Worm (Caenorhabditis elegans) whole organism, late embryonic: ENCODE measurements around the gene ZC8.6.

Experiments used
- C08G9.2 ChIP-seq: sonication (generic microtip); optimal IDR thresholded peaks from 2 replicates; lab custom pipeline; 2016; ENCODE audit warnings: mild to moderate bottlenecking, missing genetic modification characterization, moderate library complexity, missing compliant biosample characterization
- K09A11.1 ChIP-seq: sonication (generic microtip); optimal IDR thresholded peaks from 2 replicates; lab custom pipeline; 2017; ENCODE audit warnings: antibody characterized with exemption, mild to moderate bottlenecking, missing genetic modification characterization, missing compliant biosample characterization; ENCODE audit not compliant: insufficient read depth
- ahr-1 ChIP-seq: sonication (generic microtip); optimal IDR thresholded peaks from 2 replicates; lab custom pipeline; 2016; ENCODE audit warnings: missing genetic modification characterization, missing compliant biosample characterization
- ceh-14 ChIP-seq: sonication (generic microtip); optimal IDR thresholded peaks from 2 replicates; lab custom pipeline; 2016; ENCODE audit warnings: missing genotype, missing genetic modification characterization, missing compliant biosample characterization
- ceh-18 ChIP-seq: sonication (generic microtip); optimal IDR thresholded peaks from 2 replicates; lab custom pipeline; 2016; ENCODE audit warnings: missing genetic modification characterization, missing compliant biosample characterization
- ceh-2 ChIP-seq: sonication (generic microtip); optimal IDR thresholded peaks from 2 replicates; lab custom pipeline; 2016; ENCODE audit warnings: missing genotype, missing genetic modification characterization, missing compliant biosample characterization
- ceh-30 ChIP-seq: fragments of 150-350 bp; optimal IDR thresholded peaks from 2 replicates; lab custom pipeline; 2014; ENCODE audit warnings: missing biosample characterization, missing genetic modification characterization
- ceh-31 ChIP-seq: sonication (generic microtip); optimal IDR thresholded peaks from 2 replicates; lab custom pipeline; 2016; ENCODE audit warnings: missing genetic modification characterization, missing compliant biosample characterization
- ceh-34 ChIP-seq: sonication (generic microtip); optimal IDR thresholded peaks from 2 replicates; lab custom pipeline; 2016; ENCODE audit warnings: mild to moderate bottlenecking, missing genetic modification characterization, missing compliant biosample characterization
- ceh-45 ChIP-seq: fragments of 200-800 bp; sonication (Bioruptor generic); IDR thresholded peaks from 2 replicates; pipeline ENCODE4 v1.3.6; 2022; ENCODE audit warnings: missing genetic modification reagents, missing genetic modification characterization, missing compliant biosample characterization
- ceh-48 ChIP-seq: sonication (generic microtip); optimal IDR thresholded peaks from 2 replicates; lab custom pipeline; 2016; ENCODE audit warnings: missing genetic modification characterization, inconsistent platforms, missing compliant biosample characterization
- che-1 ChIP-seq: sonication (generic microtip); optimal IDR thresholded peaks from 2 replicates; lab custom pipeline; 2016; ENCODE audit warnings: mild to moderate bottlenecking, missing genetic modification characterization, missing compliant biosample characterization
- fkh-10 ChIP-seq: fragments of 150-350 bp; optimal IDR thresholded peaks from 2 replicates; lab custom pipeline; 2014; ENCODE audit warnings: missing biosample characterization, missing genetic modification reagents, missing genetic modification characterization
- gmeb-2 ChIP-seq: sonication (generic microtip); optimal IDR thresholded peaks from 2 replicates; lab custom pipeline; 2016; ENCODE audit warnings: missing genetic modification characterization, inconsistent platforms, missing compliant biosample characterization
- hlh-13 ChIP-seq: fragments of 200-800 bp; sonication (Bioruptor generic); optimal IDR thresholded peaks from 2 replicates; lab custom pipeline; 2018; ENCODE audit warnings: mild to moderate bottlenecking, missing genetic modification characterization, missing compliant biosample characterization
- hlh-30 ChIP-seq: sonication (generic microtip); optimal IDR thresholded peaks from 2 replicates; lab custom pipeline; 2017; ENCODE audit warnings: antibody characterized with exemption, missing genetic modification characterization, missing compliant biosample characterization; ENCODE audit not compliant: insufficient read depth
- hlh-6 ChIP-seq: sonication (generic microtip); optimal IDR thresholded peaks from 2 replicates; lab custom pipeline; 2016; ENCODE audit warnings: missing genotype, missing genetic modification characterization, missing compliant biosample characterization
- madf-2 ChIP-seq: sonication (generic microtip); optimal IDR thresholded peaks from 2 replicates; lab custom pipeline; 2017; ENCODE audit warnings: missing genetic modification characterization, missing compliant biosample characterization
- mec-3 ChIP-seq: sonication (generic microtip); optimal IDR thresholded peaks from 2 replicates; lab custom pipeline; 2016; ENCODE audit warnings: borderline replicate concordance, missing genetic modification characterization, missing compliant biosample characterization
- nhr-11 ChIP-seq: fragments of 150-350 bp; optimal IDR thresholded peaks from 2 replicates; lab custom pipeline; 2014; ENCODE audit warnings: missing biosample characterization, missing genetic modification characterization
- pat-9 ChIP-seq: fragments of 200-800 bp; sonication (Bioruptor generic); optimal IDR thresholded peaks from 2 replicates; lab custom pipeline; 2018; ENCODE audit warnings: mild to moderate bottlenecking, missing genetic modification characterization, moderate library complexity, missing compliant biosample characterization
- pax-1 ChIP-seq: fragments of 150-350 bp; optimal IDR thresholded peaks from 2 replicates; lab custom pipeline; 2014; ENCODE audit warnings: missing biosample characterization, missing genetic modification characterization
- pha-4 ChIP-seq: fragments of 150-350 bp; optimal IDR thresholded peaks from 2 replicates; lab custom pipeline; 2018; ENCODE audit warnings: missing biosample characterization, missing genetic modification reagents, missing genetic modification characterization
- pqm-1 ChIP-seq: sonication (generic microtip); optimal IDR thresholded peaks from 2 replicates; lab custom pipeline; 2016; ENCODE audit warnings: missing genetic modification characterization, missing compliant biosample characterization
- pros-1 ChIP-seq: fragments of 150-350 bp; optimal IDR thresholded peaks from 2 replicates; lab custom pipeline; 2014; ENCODE audit warnings: missing biosample characterization, missing genetic modification reagents, missing genetic modification characterization
- ref-2 ChIP-seq: sonication (generic microtip); optimal IDR thresholded peaks from 2 replicates; lab custom pipeline; 2016; ENCODE audit warnings: missing genetic modification characterization, missing compliant biosample characterization
- sdc-2 ChIP-seq: sonication (generic microtip); optimal IDR thresholded peaks from 2 replicates; lab custom pipeline; 2016; ENCODE audit warnings: missing genotype, missing genetic modification characterization, missing compliant biosample characterization
- sox-2 ChIP-seq: fragments of 200-800 bp; sonication (Bioruptor generic); IDR thresholded peaks from 2 replicates; pipeline ENCODE4 v1.3.6; 2022; ENCODE audit warnings: missing genetic modification reagents, missing genetic modification characterization, missing compliant biosample characterization
- tbx-2 ChIP-seq: sonication (generic microtip); optimal IDR thresholded peaks from 2 replicates; lab custom pipeline; 2016; ENCODE audit warnings: missing genetic modification characterization, missing compliant biosample characterization
- tbx-7 ChIP-seq: sonication (generic microtip); optimal IDR thresholded peaks from 2 replicates; lab custom pipeline; 2016; ENCODE audit warnings: missing genotype, missing genetic modification characterization, missing compliant biosample characterization
- unc-42 ChIP-seq: sonication (generic microtip); optimal IDR thresholded peaks from 2 replicates; lab custom pipeline; 2016; ENCODE audit warnings: missing genotype, missing genetic modification characterization, missing compliant biosample characterization
- unc-55 ChIP-seq: sonication (generic microtip); optimal IDR thresholded peaks from 2 replicates; lab custom pipeline; 2017; ENCODE audit warnings: missing biosample characterization, missing genetic modification reagents, missing genetic modification characterization

The ZC8.6 gene

ce11 chrX:4998875-4999274, 1.5 kb upstream of the ZC8.6 start, which contains the start of gene set-30:
TSS of gene set-30 (plus strand) at chrX:4999270.
- TF ChIP-seq hlh-6 (tag; lab: Kevin White, UChicago) (peak; percentile 26), hlh-13 (no peak), hlh-30 (tag; lab: Kevin White, UChicago) (no peak), sdc-2 (peak; percentile 38), ceh-34 (peak; percentile 7)

ce11 chrX:4992523-4992922, 4.9 kb downstream of the ZC8.6 start:
- TF ChIP-seq pqm-1 (tag; lab: Kevin White, UChicago) = no peak
- no peak for TF ChIP-seq unc-55 (GFP tag; lab: Kevin White, UChicago)
- no peak for TF ChIP-seq ceh-48 (tag; lab: Kevin White, UChicago)
- no peak for TF ChIP-seq ceh-14 (tag; lab: Kevin White, UChicago)
- no peak for TF ChIP-seq ahr-1 (tag; lab: Kevin White, UChicago)
- no peak for TF ChIP-seq madf-2
- TF ChIP-seq pros-1 (tag; lab: Kevin White, UChicago) = no peak
- TF ChIP-seq ceh-34 = no peak

- no peak for TF ChIP-seq K09A11.1 (tag; lab: Kevin White, UChicago)
- no peak for TF ChIP-seq gmeb-2 (tag; lab: Kevin White, UChicago)
- TF ChIP-seq hlh-13 = no peak
- no peak for TF ChIP-seq che-1 (tag; lab: Kevin White, UChicago)
- no peak for TF ChIP-seq sox-2 (GFP tag; lab: Robert Waterston, UW)
- TF ChIP-seq ceh-45 = no peak
- no peak for TF ChIP-seq ceh-30 (tag; lab: Kevin White, UChicago)
- TF ChIP-seq pat-9 (tag; lab: Kevin White, UChicago) = no peak
Observed at ce11 chrX:4987617-4988016, 9.8 kb downstream of the ZC8.6 start.

- no peak for TF ChIP-seq pha-4 (tag; lab: Kevin White, UChicago)
Observed at ce11 chrX:4986354-4986753, 11.0 kb downstream of the ZC8.6 start.

- no peak for TF ChIP-seq pat-9 (tag; lab: Kevin White, UChicago)
- TF ChIP-seq pha-4 (tag; lab: Kevin White, UChicago) = no peak
- TF ChIP-seq mec-3 = no peak
- peak; percentile 33 for TF ChIP-seq tbx-2 (tag; lab: Kevin White, UChicago)
- no peak for TF ChIP-seq K09A11.1 (tag; lab: Kevin White, UChicago)
- no peak for TF ChIP-seq nhr-11
- no peak for TF ChIP-seq ref-2
- no peak for TF ChIP-seq tbx-7
- peak; percentile 24 for TF ChIP-seq C08G9.2 (tag; lab: Kevin White, UChicago)
- TF ChIP-seq unc-42 (tag; lab: Kevin White, UChicago) = peak; percentile 42
- TF ChIP-seq unc-55 (GFP tag; lab: Kevin White, UChicago) = no peak
- TF ChIP-seq ceh-14 (tag; lab: Kevin White, UChicago) = peak; percentile 33
- TF ChIP-seq ceh-2 (tag; lab: Kevin White, UChicago) = no peak
- no peak for TF ChIP-seq sdc-2
- peak; percentile 12 for TF ChIP-seq ceh-31 (tag; lab: Kevin White, UChicago)
- TF ChIP-seq, all 69 proteins: peak for 5
Observed at ce11 chrX:4982009-4982625, 15.3 kb downstream of the ZC8.6 start.

- TF ChIP-seq pax-1 (no peak), fkh-10 (no peak), ceh-2 (tag; lab: Kevin White, UChicago) (no peak), ceh-18 (no peak)
Observed at ce11 chrX:4981579-4981978, 15.8 kb downstream of the ZC8.6 start.
